Worm (Caenorhabditis elegans) whole organism, late embryonic: ENCODE data around the gene cpi-2.
A peak's percentile ranks its signal among the peaks of the same experiment; 100 is the strongest.

Source experiments
- C08G9.2 ChIP-seq: sonication (generic microtip); optimal IDR thresholded peaks from 2 replicates; lab custom pipeline; 2016; ENCODE audit warnings: mild to moderate bottlenecking, missing genetic modification characterization, moderate library complexity, missing compliant biosample characterization
- F13H6.1 ChIP-seq: sonication (generic microtip); optimal IDR thresholded peaks from 2 replicates; lab custom pipeline; 2016; ENCODE audit warnings: missing genetic modification characterization, missing compliant biosample characterization
- K09A11.1 ChIP-seq: sonication (generic microtip); optimal IDR thresholded peaks from 2 replicates; lab custom pipeline; 2017; ENCODE audit warnings: antibody characterized with exemption, mild to moderate bottlenecking, missing genetic modification characterization, missing compliant biosample characterization; ENCODE audit not compliant: insufficient read depth
- Y22D7AL.16 ChIP-seq: sonication (generic microtip); optimal IDR thresholded peaks from 2 replicates; lab custom pipeline; 2016; ENCODE audit warnings: missing genetic modification characterization, missing compliant biosample characterization
- ahr-1 ChIP-seq: sonication (generic microtip); optimal IDR thresholded peaks from 2 replicates; lab custom pipeline; 2016; ENCODE audit warnings: missing genetic modification characterization, missing compliant biosample characterization
- ama-1 ChIP-seq: fragments of 150-350 bp; optimal IDR thresholded peaks from 2 replicates; lab custom pipeline; 2014
- ceh-14 ChIP-seq: sonication (generic microtip); optimal IDR thresholded peaks from 2 replicates; lab custom pipeline; 2016; ENCODE audit warnings: missing genotype, missing genetic modification characterization, missing compliant biosample characterization
- ceh-18 ChIP-seq: sonication (generic microtip); optimal IDR thresholded peaks from 2 replicates; lab custom pipeline; 2016; ENCODE audit warnings: missing genetic modification characterization, missing compliant biosample characterization
- ceh-2 ChIP-seq: sonication (generic microtip); optimal IDR thresholded peaks from 2 replicates; lab custom pipeline; 2016; ENCODE audit warnings: missing genotype, missing genetic modification characterization, missing compliant biosample characterization
- ceh-24 ChIP-seq: sonication (generic microtip); optimal IDR thresholded peaks from 2 replicates; lab custom pipeline; 2016; ENCODE audit warnings: mild to moderate bottlenecking, missing genetic modification characterization, missing compliant biosample characterization
- ceh-34 ChIP-seq: sonication (generic microtip); optimal IDR thresholded peaks from 2 replicates; lab custom pipeline; 2016; ENCODE audit warnings: mild to moderate bottlenecking, missing genetic modification characterization, missing compliant biosample characterization
- ceh-6 ChIP-seq: fragments of 200-800 bp; sonication (Bioruptor generic); optimal IDR thresholded peaks from 2 replicates; lab custom pipeline; 2018; ENCODE audit warnings: mild to moderate bottlenecking, missing genetic modification characterization, missing compliant biosample characterization
- che-1 ChIP-seq: sonication (generic microtip); optimal IDR thresholded peaks from 2 replicates; lab custom pipeline; 2016; ENCODE audit warnings: mild to moderate bottlenecking, missing genetic modification characterization, missing compliant biosample characterization
- dmd-4 ChIP-seq: sonication (generic microtip); optimal IDR thresholded peaks from 2 replicates; lab custom pipeline; 2016; ENCODE audit warnings: borderline replicate concordance, missing genetic modification characterization, missing compliant biosample characterization
- dve-1 ChIP-seq: sonication (generic microtip); optimal IDR thresholded peaks from 2 replicates; lab custom pipeline; 2017; ENCODE audit warnings: antibody characterized with exemption, mild to moderate bottlenecking, missing genetic modification characterization, missing compliant biosample characterization
- elt-4 ChIP-seq: sonication (generic microtip); optimal IDR thresholded peaks from 2 replicates; lab custom pipeline; 2016; ENCODE audit warnings: missing genetic modification characterization, missing compliant biosample characterization
- ets-4 ChIP-seq: sonication (generic microtip); optimal IDR thresholded peaks from 2 replicates; lab custom pipeline; 2016; ENCODE audit warnings: missing genetic modification characterization, missing compliant biosample characterization
- eyg-1 ChIP-seq: sonication (generic microtip); optimal IDR thresholded peaks from 2 replicates; lab custom pipeline; 2016; ENCODE audit warnings: missing genotype, missing genetic modification characterization, missing compliant biosample characterization
- fax-1 ChIP-seq: sonication (generic microtip); optimal IDR thresholded peaks from 2 replicates; lab custom pipeline; 2016; ENCODE audit warnings: missing genotype, missing genetic modification characterization, missing compliant biosample characterization
- fkh-10 ChIP-seq: fragments of 150-350 bp; optimal IDR thresholded peaks from 2 replicates; lab custom pipeline; 2014; ENCODE audit warnings: missing biosample characterization, missing genetic modification reagents, missing genetic modification characterization
- gmeb-2 ChIP-seq: sonication (generic microtip); optimal IDR thresholded peaks from 2 replicates; lab custom pipeline; 2016; ENCODE audit warnings: missing genetic modification characterization, inconsistent platforms, missing compliant biosample characterization
- hlh-6 ChIP-seq: sonication (generic microtip); optimal IDR thresholded peaks from 2 replicates; lab custom pipeline; 2016; ENCODE audit warnings: missing genotype, missing genetic modification characterization, missing compliant biosample characterization
- hlh-8 ChIP-seq: sonication (generic microtip); optimal IDR thresholded peaks from 2 replicates; lab custom pipeline; 2016; ENCODE audit warnings: missing genotype, missing genetic modification characterization, missing compliant biosample characterization
- lim-6 ChIP-seq: sonication (generic microtip); optimal IDR thresholded peaks from 2 replicates; lab custom pipeline; 2016; ENCODE audit warnings: missing genetic modification characterization, missing compliant biosample characterization
- lin-11 ChIP-seq: fragments of 200-800 bp; sonication (Bioruptor generic); optimal IDR thresholded peaks from 2 replicates; lab custom pipeline; 2018; ENCODE audit warnings: mild to moderate bottlenecking, missing genetic modification characterization, missing compliant biosample characterization
- madf-2 ChIP-seq: sonication (generic microtip); optimal IDR thresholded peaks from 2 replicates; lab custom pipeline; 2017; ENCODE audit warnings: missing genetic modification characterization, missing compliant biosample characterization
- nhr-11 ChIP-seq: fragments of 150-350 bp; optimal IDR thresholded peaks from 2 replicates; lab custom pipeline; 2014; ENCODE audit warnings: missing biosample characterization, missing genetic modification characterization
- npax-4 ChIP-seq: sonication (generic microtip); optimal IDR thresholded peaks from 2 replicates; lab custom pipeline; 2016; ENCODE audit warnings: missing genetic modification characterization, missing compliant biosample characterization
- pag-3 ChIP-seq: sonication (generic microtip); optimal IDR thresholded peaks from 2 replicates; lab custom pipeline; 2016; ENCODE audit warnings: missing compliant biosample characterization, missing genetic modification characterization, borderline replicate concordance
- pat-9 ChIP-seq: fragments of 200-800 bp; sonication (Bioruptor generic); optimal IDR thresholded peaks from 2 replicates; lab custom pipeline; 2018; ENCODE audit warnings: mild to moderate bottlenecking, missing genetic modification characterization, moderate library complexity, missing compliant biosample characterization
- pax-1 ChIP-seq: fragments of 150-350 bp; optimal IDR thresholded peaks from 2 replicates; lab custom pipeline; 2014; ENCODE audit warnings: missing biosample characterization, missing genetic modification characterization
- pqm-1 ChIP-seq: sonication (generic microtip); optimal IDR thresholded peaks from 2 replicates; lab custom pipeline; 2016; ENCODE audit warnings: missing genetic modification characterization, missing compliant biosample characterization
- pros-1 ChIP-seq: fragments of 150-350 bp; optimal IDR thresholded peaks from 2 replicates; lab custom pipeline; 2014; ENCODE audit warnings: missing biosample characterization, missing genetic modification reagents, missing genetic modification characterization
- ref-2 ChIP-seq: sonication (generic microtip); optimal IDR thresholded peaks from 2 replicates; lab custom pipeline; 2016; ENCODE audit warnings: missing genetic modification characterization, missing compliant biosample characterization
- sdc-2 ChIP-seq: sonication (generic microtip); optimal IDR thresholded peaks from 2 replicates; lab custom pipeline; 2016; ENCODE audit warnings: missing genotype, missing genetic modification characterization, missing compliant biosample characterization
- tbx-7 ChIP-seq: sonication (generic microtip); optimal IDR thresholded peaks from 2 replicates; lab custom pipeline; 2016; ENCODE audit warnings: missing genotype, missing genetic modification characterization, missing compliant biosample characterization
- unc-86 ChIP-seq: sonication (generic microtip); optimal IDR thresholded peaks from 2 replicates; lab custom pipeline; 2016; ENCODE audit warnings: missing genetic modification characterization, missing compliant biosample characterization
- ztf-16 ChIP-seq: sonication (generic microtip); optimal IDR thresholded peaks from 2 replicates; lab custom pipeline; 2017; ENCODE audit warnings: missing genetic modification characterization, missing compliant biosample characterization

Gene cpi-2

ce11 chrV:6000368-6000802 lies 43.5 kb upstream of the cpi-2 start (continued):
- TF ChIP-seq fax-1 (peak; percentile 22), nhr-11 (tag; lab: Kevin White, UChicago) (no peak), ahr-1 (tag; lab: Kevin White, UChicago) (no peak), pat-9 (tag; lab: Kevin White, UChicago) (no peak), hlh-6 (tag; lab: Kevin White, UChicago) (no peak), ceh-34 (tag; lab: Kevin White, UChicago) (peak; percentile 40), npax-4 (tag; lab: Kevin White, UChicago) (no peak), sdc-2 (tag; lab: Kevin White, UChicago) (no peak), ceh-24 (tag; lab: Kevin White, UChicago) (no peak), elt-4 (tag; lab: Kevin White, UChicago) (no peak), gmeb-2 (no peak), tbx-7 (tag; lab: Kevin White, UChicago) (no peak), che-1 (tag; lab: Kevin White, UChicago) (no peak), ztf-16 (tag; lab: Kevin White, UChicago) (peak; percentile 10), C08G9.2 (tag; lab: Kevin White, UChicago) (peak; percentile 52), ceh-14 (tag; lab: Kevin White, UChicago) (no peak)

DNA sequence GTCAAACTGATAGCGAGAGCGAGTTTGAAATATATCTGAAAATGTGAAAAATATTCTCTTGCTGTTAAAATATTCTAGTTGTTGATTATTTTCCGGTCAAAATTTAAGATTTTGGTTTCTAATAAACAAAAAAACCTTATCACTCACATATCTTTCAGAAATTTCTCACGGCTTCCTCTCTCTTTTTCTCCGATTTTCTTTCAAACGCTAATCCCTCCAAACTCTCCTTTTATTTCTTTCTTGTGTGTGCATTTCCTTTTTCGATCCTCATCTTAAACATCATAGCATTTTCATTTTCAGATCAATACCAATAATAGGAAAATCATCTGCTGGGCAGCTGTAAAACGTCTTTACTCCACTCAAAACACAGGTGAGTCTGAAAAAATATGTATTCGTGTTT lies 40.6 kb upstream of the cpi-2 start, which contains the start of gene fos-1:
TSS of gene fos-1 (plus strand) at position 301 of the 400 bp plus-strand sequence.
- TF ChIP-seq dve-1 (tag; lab: Kevin White, UChicago) (no peak), fax-1 (no peak), ceh-18 (tag; lab: Kevin White, UChicago) (no peak), F13H6.1 (tag; lab: Kevin White, UChicago) (no peak)

DNA sequence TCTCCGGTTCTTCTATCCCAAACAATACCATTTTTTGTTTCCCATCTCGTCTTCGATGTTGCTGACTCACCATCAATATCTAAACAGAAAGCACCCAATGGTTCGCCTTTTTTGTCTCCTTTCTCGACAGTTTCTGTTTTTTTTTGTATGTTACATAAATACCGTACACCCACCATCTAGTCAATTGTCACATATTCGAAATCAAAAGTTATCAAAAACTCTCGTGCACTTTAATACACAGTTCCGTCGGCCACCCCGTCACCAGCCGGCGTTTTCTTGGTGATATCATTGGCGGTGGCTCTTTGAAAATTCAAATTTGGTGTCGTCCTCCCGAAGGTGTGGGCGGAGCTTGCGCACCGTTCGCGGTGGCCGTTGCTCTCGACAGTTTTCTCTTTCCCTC lies 35.9 kb upstream of the cpi-2 start:
- TF ChIP-seq pat-9 (tag; lab: Kevin White, UChicago) (no peak), dmd-4 (tag; lab: Kevin White, UChicago) (no peak), tbx-7 (tag; lab: Kevin White, UChicago) (no peak), Y22D7AL.16 (no peak), ets-4 (tag; lab: Kevin White, UChicago) (no peak), ceh-14 (tag; lab: Kevin White, UChicago) (no peak), K09A11.1 (tag; lab: Kevin White, UChicago) (no peak), eyg-1 (tag; lab: Kevin White, UChicago) (no peak), ceh-2 (tag; lab: Kevin White, UChicago) (no peak), fkh-10 (GFP tag; lab: Kevin White, UChicago) (no peak), hlh-8 (tag; lab: Kevin White, UChicago) (no peak), pqm-1 (tag; lab: Kevin White, UChicago) (no peak), pax-1 (tag; lab: Kevin White, UChicago) (no peak)

DNA sequence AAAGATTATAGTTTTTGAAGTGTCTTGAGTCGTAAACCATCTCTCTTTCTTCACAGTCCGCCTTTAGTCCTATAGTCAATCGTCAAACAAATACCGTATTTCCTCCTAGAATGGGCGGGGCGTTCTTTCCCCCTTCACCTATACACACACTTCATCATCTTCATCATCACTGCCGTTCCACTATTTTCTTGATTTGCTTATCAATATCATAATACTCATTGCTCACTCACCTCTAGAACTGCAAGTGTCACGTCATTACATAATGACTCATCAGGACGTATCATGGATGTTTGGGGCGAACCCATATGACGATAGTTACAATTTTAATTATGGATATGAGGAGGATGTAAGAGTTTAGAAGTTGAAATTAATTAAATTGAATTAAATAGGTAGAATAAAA lies 33.2 kb upstream of the cpi-2 start:
- no peak for TF ChIP-seq fax-1
- no peak for TF ChIP-seq lim-6 (tag; lab: Kevin White, UChicago)
- TF ChIP-seq pros-1 (tag; lab: Kevin White, UChicago): no peak
- TF ChIP-seq dmd-4 (tag; lab: Kevin White, UChicago): no peak
- TF ChIP-seq ref-2 (tag; lab: Kevin White, UChicago): no peak
- no peak for TF ChIP-seq madf-2
- no peak for TF ChIP-seq ama-1 (lab: Kevin White, UChicago)
- no peak for TF ChIP-seq ceh-6 (GFP tag; lab: Kevin White, UChicago)
- no peak for TF ChIP-seq pag-3 (tag; lab: Kevin White, UChicago)
- TF ChIP-seq hlh-8 (tag; lab: Kevin White, UChicago): no peak
- TF ChIP-seq ets-4 (tag; lab: Kevin White, UChicago): no peak
- TF ChIP-seq K09A11.1 (tag; lab: Kevin White, UChicago): no peak
- no peak for TF ChIP-seq unc-86 (tag; lab: Kevin White, UChicago)
- TF ChIP-seq lin-11 (tag; lab: Kevin White, UChicago): no peak
